Worm (Caenorhabditis elegans) whole organism, L4/young adult: Measurements from ENCODE around the gene cnb-1.

ENCODE experiments used
- W03F9.2 ChIP-seq: fragments of 150-350 bp; optimal IDR thresholded peaks from 2 replicates; lab custom pipeline; 2014; ENCODE audit warnings: missing biosample characterization, missing genetic modification characterization
- dao-5 ChIP-seq: sonication (generic microtip); optimal IDR thresholded peaks from 2 replicates; lab custom pipeline; 2016; ENCODE audit warnings: missing genotype, missing genetic modification characterization, moderate library complexity, missing compliant biosample characterization
- him-1 ChIP-seq: sonication (generic microtip); optimal IDR thresholded peaks from 2 replicates; lab custom pipeline; 2016; ENCODE audit warnings: missing genotype, missing genetic modification reagents, missing genetic modification characterization, missing compliant biosample characterization

The cnb-1 gene

ce11 chrV:11375150-11375792, at the start of gene cnb-1:
TSS of gene cnb-1 (plus strand) at chrV:11375742.
- TF ChIP-seq dao-5 (no peak), him-1 (tag; lab: Kevin White, UChicago) (peak; percentile 79), W03F9.2 (tag; lab: Kevin White, UChicago) (no peak)

DNA sequence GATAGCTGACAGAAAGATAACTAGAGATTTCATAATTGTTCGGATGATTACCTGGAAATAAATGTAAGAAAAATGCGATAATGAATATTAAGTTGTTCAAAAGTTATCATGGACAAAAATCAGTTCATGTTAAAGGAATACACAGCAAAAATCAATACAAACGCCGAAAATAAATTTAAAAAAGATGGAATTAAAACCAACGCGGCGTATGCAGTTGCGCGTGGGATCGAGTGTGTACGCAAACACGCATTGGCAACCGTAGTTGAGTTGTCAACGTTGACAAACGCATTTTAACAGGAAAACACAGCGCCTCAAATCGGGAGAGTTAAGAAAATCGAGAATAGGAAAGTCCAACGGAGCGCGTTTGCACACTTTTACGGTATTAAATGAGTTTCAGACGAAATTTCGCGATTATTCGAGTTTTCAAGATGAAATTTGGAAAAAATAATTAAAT, 48.6 kb upstream of the cnb-1 start, which contains the start of gene tmed-10:
TSS of gene tmed-10 (minus strand) at position 51 of the 454 bp plus-strand sequence.
- TF ChIP-seq dao-5 = no peak
- peak; percentile 77 for TF ChIP-seq W03F9.2 (tag; lab: Kevin White, UChicago)
- TF ChIP-seq him-1 (tag; lab: Kevin White, UChicago) = no peak

DNA sequence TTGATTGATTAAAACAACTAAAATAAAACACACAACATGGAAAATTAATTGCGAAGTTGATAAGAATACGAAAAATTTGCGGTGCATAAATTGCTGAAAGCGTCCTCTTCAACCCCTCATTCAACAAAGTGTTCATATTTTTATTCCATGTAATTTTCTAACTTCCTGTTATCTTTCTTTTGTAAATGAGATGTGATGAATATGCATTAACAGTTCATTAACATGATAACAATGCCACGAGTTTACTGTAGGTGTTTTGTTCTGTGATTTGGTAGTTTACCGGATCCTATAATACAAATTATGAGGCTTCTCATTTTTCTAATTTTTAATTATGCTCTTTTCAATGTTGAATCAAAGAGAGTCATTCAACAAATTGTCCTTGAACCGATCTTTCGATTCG, 46.4 kb upstream of the cnb-1 start, which contains the start of gene F47G9.6:
TSS of gene F47G9.6 (plus strand) at position 301 of the 400 bp plus-strand sequence.
- TF ChIP-seq W03F9.2 (tag; lab: Kevin White, UChicago) (no peak), him-1 (tag; lab: Kevin White, UChicago) (no peak), dao-5 (no peak)

DNA sequence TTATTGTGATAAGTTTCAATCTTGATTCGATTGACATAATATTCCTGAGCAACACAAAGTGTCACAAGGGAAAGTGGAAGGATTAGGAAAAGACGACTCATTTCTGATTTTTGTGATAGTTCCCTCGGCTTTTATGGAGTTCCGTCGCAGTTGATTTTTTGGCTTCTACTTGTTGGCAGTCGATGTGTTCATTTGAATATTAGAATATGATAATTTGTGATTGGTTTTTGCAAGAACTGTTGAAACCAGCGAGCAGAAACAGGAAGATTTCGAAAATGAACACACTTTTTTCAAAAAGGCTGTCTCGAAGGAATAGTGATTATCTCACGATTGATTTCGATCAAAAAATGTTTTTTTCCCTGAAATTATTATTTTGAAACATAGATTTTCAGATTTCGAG, 41.3 kb upstream of the cnb-1 start, which contains the start of gene T02E9.6:
TSS of gene T02E9.6 (minus strand) at position 101 of the 400 bp plus-strand sequence.
- TF ChIP-seq him-1 (tag; lab: Kevin White, UChicago) = no peak
- TF ChIP-seq W03F9.2 (tag; lab: Kevin White, UChicago) = no peak
- TF ChIP-seq dao-5 = no peak

- TF ChIP-seq him-1 (tag; lab: Kevin White, UChicago) = no peak
- no peak for TF ChIP-seq dao-5
- TF ChIP-seq W03F9.2 (tag; lab: Kevin White, UChicago) = no peak
These were observed 39.7 kb upstream of the cnb-1 start for ce11 chrV:11335757-11336418.

DNA sequence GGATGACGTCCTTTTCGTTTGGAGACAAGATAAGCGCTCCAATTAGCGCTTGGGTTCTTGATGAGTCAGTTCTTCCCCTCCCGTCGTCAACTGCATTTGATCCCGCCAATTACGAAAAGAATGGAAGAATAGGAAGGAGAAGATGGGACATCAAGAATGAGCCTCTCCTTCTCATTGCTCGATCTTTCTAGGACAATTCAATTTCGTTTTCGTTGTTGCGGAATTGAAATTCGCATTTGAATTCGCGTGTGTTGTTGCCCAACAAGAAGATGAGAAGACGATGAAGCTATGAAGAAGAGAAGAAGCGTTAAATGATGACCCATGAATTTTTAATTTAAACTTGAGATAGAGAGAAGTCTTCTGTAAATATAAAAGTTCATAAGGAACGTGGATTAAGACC, 38.7 kb upstream of the cnb-1 start:
- TF ChIP-seq him-1 (tag; lab: Kevin White, UChicago) (no peak), W03F9.2 (tag; lab: Kevin White, UChicago) (no peak), dao-5 (no peak)

ce11 chrV:11341130-11341675, 34.3 kb upstream of the cnb-1 start:
- no peak for TF ChIP-seq W03F9.2 (tag; lab: Kevin White, UChicago)

ce11 chrV:11341913-11342312, 33.6 kb upstream of the cnb-1 start, which contains the start of gene T02E9.5:
TSS of gene T02E9.5 (plus strand) at chrV:11342233.
- TF ChIP-seq dao-5 (no peak), him-1 (tag; lab: Kevin White, UChicago) (no peak), W03F9.2 (tag; lab: Kevin White, UChicago) (no peak)

DNA sequence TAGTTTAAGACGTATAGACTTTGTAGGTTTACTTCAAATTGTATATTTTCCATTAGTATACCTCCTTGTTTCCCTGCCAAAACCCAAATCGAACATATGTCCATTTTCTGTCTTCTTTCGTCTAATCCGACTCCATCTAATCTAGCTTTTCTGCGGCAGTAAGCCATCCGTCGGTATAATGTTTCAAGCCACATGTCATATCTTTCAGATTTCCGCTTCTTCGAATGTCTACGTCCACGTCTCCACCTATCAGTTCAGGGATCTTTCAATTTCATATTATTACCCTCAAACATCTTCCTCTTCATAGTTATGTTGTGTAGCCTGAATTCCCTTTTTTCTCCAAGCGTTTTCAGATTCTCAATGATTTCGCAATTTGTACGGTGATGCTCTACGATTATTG, 31.4 kb upstream of the cnb-1 start:
- TF ChIP-seq W03F9.2 (tag; lab: Kevin White, UChicago) (no peak), dao-5 (no peak), him-1 (tag; lab: Kevin White, UChicago) (no peak)

ce11 chrV:11344816-11345336, 30.7 kb upstream of the cnb-1 start:
- TF ChIP-seq dao-5 (no peak), him-1 (tag; lab: Kevin White, UChicago) (no peak), W03F9.2 (tag; lab: Kevin White, UChicago) (no peak)

ce11 chrV:11346912-11347311, 28.6 kb upstream of the cnb-1 start, which contains the start of gene grl-7:
TSS of gene grl-7 (minus strand) at chrV:11347012.
- no peak for TF ChIP-seq him-1 (tag; lab: Kevin White, UChicago)
- no peak for TF ChIP-seq W03F9.2 (tag; lab: Kevin White, UChicago)
- TF ChIP-seq dao-5 = no peak

- TF ChIP-seq him-1 (tag; lab: Kevin White, UChicago) (no peak), W03F9.2 (tag; lab: Kevin White, UChicago) (no peak), dao-5 (no peak)
These were observed 24.3 kb upstream of the cnb-1 start for ce11 chrV:11351263-11351662.

DNA sequence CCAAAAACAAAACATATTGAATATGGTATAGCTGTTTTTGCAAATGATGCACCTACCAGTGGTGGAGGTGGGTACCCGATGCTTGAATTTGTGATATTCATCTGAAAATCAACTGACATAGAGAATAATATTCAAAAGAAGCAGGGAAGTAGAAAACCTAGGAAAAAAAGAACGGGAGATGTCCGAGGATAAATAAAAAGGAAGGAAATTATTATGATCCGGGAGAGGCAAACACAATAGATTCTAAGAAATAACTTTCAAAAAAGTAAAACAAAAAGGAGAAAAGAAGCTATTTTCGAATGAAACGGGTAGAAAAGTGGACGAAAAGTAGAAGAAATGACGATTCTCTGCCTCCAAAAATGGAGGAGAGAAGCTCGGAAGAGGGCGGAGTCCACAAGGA, 22.6 kb upstream of the cnb-1 start, which contains the start of gene npr-25:
TSS of gene npr-25 (minus strand) at position 101 of the 400 bp plus-strand sequence.
- TF ChIP-seq W03F9.2 (tag; lab: Kevin White, UChicago) = no peak
- no peak for TF ChIP-seq him-1 (tag; lab: Kevin White, UChicago)
- TF ChIP-seq dao-5 = no peak

- TF ChIP-seq him-1 (tag; lab: Kevin White, UChicago) = no peak
- TF ChIP-seq W03F9.2 (tag; lab: Kevin White, UChicago) = no peak
- TF ChIP-seq dao-5 = no peak
These were observed 21.3 kb upstream of the cnb-1 start for ce11 chrV:11354264-11354663.
